Worm (Caenorhabditis elegans) whole organism, midembryonic: ENCODE measurements around the gene T05C7.5.

Source experiments
- flt-1 ChIP-seq: fragments of 200-800 bp; sonication (Bioruptor generic); IDR thresholded peaks from 2 replicates; pipeline ENCODE4 v1.3.6; 2022; ENCODE audit warnings: missing genetic modification characterization, missing compliant biosample characterization
- klf-2 ChIP-seq: fragments of 200-800 bp; sonication (Bioruptor generic); conservative IDR thresholded peaks from 2 replicates; pipeline ENCODE4 v1.3.6; 2022; ENCODE audit warnings: missing genetic modification reagents, missing genetic modification characterization, missing compliant biosample characterization
- ztf-23 ChIP-seq: fragments of 200-800 bp; sonication (Bioruptor generic); IDR thresholded peaks from 2 replicates; pipeline ENCODE4 v1.3.6; 2022; ENCODE audit warnings: missing genetic modification reagents, missing genetic modification characterization, missing compliant biosample characterization
- ztf-29 ChIP-seq: fragments of 200-800 bp; sonication (Bioruptor generic); IDR thresholded peaks from 2 replicates; pipeline ENCODE4 v1.3.6; 2022; ENCODE audit warnings: missing genetic modification reagents, missing genetic modification characterization, missing compliant biosample characterization

DNA sequence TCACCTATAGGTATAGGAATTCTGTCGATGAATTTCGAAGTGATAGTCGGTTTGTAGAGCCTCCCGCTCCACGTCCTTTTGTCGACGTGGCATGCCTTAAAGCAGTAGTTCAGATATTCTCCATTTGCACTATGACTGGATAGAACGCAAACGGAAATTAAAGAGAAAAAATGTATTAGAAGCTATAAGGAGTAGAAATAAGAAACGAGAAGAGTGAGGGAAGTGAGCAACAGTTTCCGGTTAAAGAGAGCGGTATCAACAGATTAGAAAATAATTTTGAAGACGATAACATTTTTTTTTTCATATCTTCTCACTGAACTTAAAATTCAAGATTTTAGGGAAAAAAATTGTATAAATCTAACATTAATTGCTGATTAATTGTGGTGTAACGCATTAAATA, 5.2 kb downstream of the T05C7.5 start, which contains the start of gene T05C7.4:
- no peak for TF ChIP-seq klf-2 (GFP tag; lab: Robert Waterston, UW)
- TF ChIP-seq ztf-29 (GFP tag; lab: Robert Waterston, UW), result no peak
- no peak for TF ChIP-seq ztf-23
- TF ChIP-seq flt-1 (GFP tag; lab: Robert Waterston, UW), result no peak
